Worm (Caenorhabditis elegans): ENCODE data around the gene C15C7.4.

Gene C15C7.4

DNA sequence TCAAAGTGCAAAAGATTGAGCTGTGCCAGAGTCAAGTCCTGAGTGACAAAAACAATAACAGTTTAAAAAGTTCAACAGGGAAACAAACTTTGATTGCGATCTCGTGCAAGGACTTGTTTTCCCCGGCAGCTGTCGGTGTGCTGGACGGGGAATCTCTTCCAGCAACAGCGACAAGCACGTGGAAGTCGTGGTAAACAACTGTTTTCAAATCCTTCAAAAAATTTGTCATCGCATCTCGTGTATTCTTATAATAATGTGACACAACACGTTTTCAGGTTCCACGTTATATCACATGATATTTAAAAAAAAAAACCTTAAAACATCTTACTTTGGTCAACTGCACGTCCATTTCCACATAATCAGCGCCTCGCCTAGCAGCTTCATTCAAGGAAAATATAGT, 36.8 kb upstream of the C15C7.4 start:
- TF ChIP-seq hsf-1 (GFP tag; IDR thresholded peaks at IDR 0.05) (0 out of 2 replicates have a peak, but pooled peaks have one; percentile 18), zfh-2 (GFP tag; conservative IDR thresholded peaks at IDR 0.05) (0 out of 2 replicates have a peak, but pooled peaks have one; percentile 28), K11D2.4 (GFP tag; IDR thresholded peaks at IDR 0.05) (no peak), cebp-1 (GFP tag; IDR thresholded peaks at IDR 0.05) (no peak), cebp-1 (tag; optimal IDR thresholded peaks at IDR 0.05) (peak; percentile 47)

DNA sequence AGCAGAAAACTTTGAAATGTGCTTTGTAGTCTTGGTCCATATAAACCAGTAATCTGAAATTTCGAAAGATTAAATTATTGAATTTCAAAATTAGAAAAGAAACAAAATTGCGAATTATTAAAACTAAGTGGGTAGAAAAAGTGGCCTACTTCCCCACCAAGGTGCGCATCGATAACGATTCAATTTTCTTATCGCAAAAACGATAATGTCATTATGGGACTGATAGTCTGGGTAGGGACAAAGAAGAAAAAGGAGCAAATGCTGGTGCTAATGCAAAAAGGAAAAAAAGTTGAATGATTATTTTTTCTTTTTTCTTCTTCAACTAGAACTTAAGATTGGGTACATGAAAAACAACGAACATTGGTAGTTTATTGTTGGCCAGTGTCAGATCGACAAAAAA, 34.8 kb upstream of the C15C7.4 start, which contains the start of gene gpcp-1:
TSS of gene gpcp-1 (minus strand) at position 53 of the 400 bp plus-strand sequence.
- TF ChIP-seq nhr-80 (tag; optimal IDR thresholded peaks at IDR 0.05) (peak; percentile 66), ztf-6 (GFP tag; IDR thresholded peaks at IDR 0.05) (no peak), mcd-1 (GFP tag; IDR thresholded peaks at IDR 0.05) (no peak), dox-1 (GFP tag; IDR thresholded peaks at IDR 0.05) (0 out of 2 replicates have a peak, but pooled peaks have one; percentile 22), let-607 (tag; optimal IDR thresholded peaks at IDR 0.05) (no peak), sea-2 (GFP tag; IDR thresholded peaks at IDR 0.05) (no peak), egrh-3 (GFP tag; IDR thresholded peaks at IDR 0.05) (no peak), ztf-25 (GFP tag; IDR thresholded peaks at IDR 0.05) (no peak)

DNA sequence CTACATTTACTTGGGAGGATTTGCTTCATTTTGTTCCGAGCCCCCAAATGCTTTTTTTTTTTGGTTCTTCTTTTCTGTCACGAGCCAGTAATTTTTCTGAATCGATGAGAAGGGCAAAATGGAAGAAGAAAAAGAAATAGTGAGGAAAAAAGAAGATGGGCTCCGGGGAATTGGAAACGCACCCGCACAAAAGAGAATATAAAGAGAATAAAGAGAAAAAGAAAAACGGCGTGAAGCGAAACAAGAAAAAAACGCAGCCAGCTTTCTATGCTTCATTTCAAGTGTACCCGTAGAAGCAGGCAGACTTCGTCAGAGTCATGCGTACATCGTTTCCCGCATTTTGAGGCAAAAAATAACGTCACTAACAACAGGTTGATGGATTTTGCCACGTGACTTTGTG, 34.3 kb upstream of the C15C7.4 start:
- TF ChIP-seq lin-35 (GFP tag; optimal IDR thresholded peaks at IDR 0.05) = peak in 1 of 3 experiments; percentile 47
- peak; percentile 37 for TF ChIP-seq ZK185.1 (tag; optimal IDR thresholded peaks at IDR 0.05; ENCODE audit: poor library complexity, severe bottlenecking)
- TF ChIP-seq bed-1 (GFP tag; IDR thresholded peaks at IDR 0.05) = no peak

DNA sequence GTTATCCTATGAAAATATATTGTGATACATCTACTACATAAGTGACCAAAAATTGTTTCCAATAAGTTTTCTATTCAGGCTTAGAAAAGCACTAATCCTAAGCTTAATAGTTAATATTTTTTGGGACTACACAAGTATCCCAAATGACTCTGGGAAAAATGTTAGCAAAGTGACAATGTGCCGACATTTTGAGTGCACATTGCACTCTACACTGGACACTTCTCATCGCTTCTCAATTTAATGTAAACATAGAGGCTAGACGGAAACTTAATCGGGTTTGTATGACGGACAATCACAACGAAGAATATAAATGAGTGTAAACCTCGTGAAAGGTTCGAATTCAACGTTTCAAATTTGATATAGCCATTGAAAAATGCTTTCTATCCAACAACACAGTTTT, 33.7 kb upstream of the C15C7.4 start:
- TF ChIP-seq gei-17 (GFP tag; optimal IDR thresholded peaks at IDR 0.05) (peak; percentile 43), ztf-26 (tag; optimal IDR thresholded peaks at IDR 0.05) (no peak), dpff-1 (tag; optimal IDR thresholded peaks at IDR 0.05) (no peak), ceh-27 (GFP tag; optimal IDR thresholded peaks at IDR 0.05) (no peak), fkh-3 (tag; optimal IDR thresholded peaks at IDR 0.05) (no peak), B0035.1 (tag; optimal IDR thresholded peaks at IDR 0.05) (peak; percentile 25), let-607 (tag; optimal IDR thresholded peaks at IDR 0.05) (no peak), ekl-4 (GFP tag; IDR thresholded peaks at IDR 0.05) (no peak), ceh-100 (GFP tag; IDR thresholded peaks at IDR 0.05) (no peak), madf-10 (tag; optimal IDR thresholded peaks at IDR 0.05) (peak; percentile 19), lir-1 (GFP tag; conservative IDR thresholded peaks at IDR 0.05) (no peak), ets-4 (GFP tag; optimal IDR thresholded peaks at IDR 0.05) (no peak), K11D2.4 (GFP tag; IDR thresholded peaks at IDR 0.05) (peak; percentile 64; the same call in 1 of the 2 replicates), unc-62 (GFP tag; optimal IDR thresholded peaks at IDR 0.05) (no peak), lin-35 (GFP tag; optimal IDR thresholded peaks at IDR 0.05) (peak in 1 of 3 experiments; percentile 83), snpc-1.3 (tag; optimal IDR thresholded peaks at IDR 0.05; ENCODE audit: insufficient read depth) (peak; percentile 2), bed-2 (GFP tag; IDR thresholded peaks at IDR 0.05) (no peak), tlf-1 (GFP tag; optimal IDR thresholded peaks at IDR 0.05) (peak; percentile 55), B0336.3 (GFP tag; IDR thresholded peaks at IDR 0.05) (no peak; the same call in 1 of the 2 replicates), Y67H2A.10 (GFP tag; conservative IDR thresholded peaks at IDR 0.05) (no peak), aptf-2 (GFP tag; conservative IDR thresholded peaks at IDR 0.05) (no peak), lsy-27 (tag; optimal IDR thresholded peaks at IDR 0.05; ENCODE audit: borderline replicate concordance, insufficient read depth) (no peak), ceh-58 (GFP tag; IDR thresholded peaks at IDR 0.05) (no peak), nhr-179 (tag; optimal IDR thresholded peaks at IDR 0.05) (no peak), dox-1 (GFP tag; IDR thresholded peaks at IDR 0.05) (no peak), egrh-3 (GFP tag; IDR thresholded peaks at IDR 0.05) (no peak), ama-1 (optimal IDR thresholded peaks at IDR 0.05) (peak; percentile 95), ama-1 (GFP tag; optimal IDR thresholded peaks at IDR 0.05) (peak in 1 of 2 experiments; percentile 36), Y53G8AR.9 (GFP tag; conservative IDR thresholded peaks at IDR 0.05) (peak; percentile 49; the same call in 1 of the 2 replicates), ZK185.1 (tag; optimal IDR thresholded peaks at IDR 0.05; ENCODE audit: poor library complexity, severe bottlenecking) (peak; percentile 64), hlh-12 (tag; optimal IDR thresholded peaks at IDR 0.05) (no peak), nhr-80 (tag; optimal IDR thresholded peaks at IDR 0.05) (peak; percentile 0), bed-1 (GFP tag; IDR thresholded peaks at IDR 0.05) (no peak), snpc-1.1 (tag; optimal IDR thresholded peaks at IDR 0.05; ENCODE audit: insufficient read depth) (no peak)
